Worm (Caenorhabditis elegans) whole organism, L1 larva: ENCODE data around the gene atp-5.

Experiments
- C04F5.9 ChIP-seq: sonication (generic microtip); optimal IDR thresholded peaks from 2 replicates; lab custom pipeline; 2016; ENCODE audit warnings: missing genetic modification characterization, missing compliant biosample characterization
- C16A3.4 ChIP-seq: fragments of 150-350 bp; optimal IDR thresholded peaks from 2 replicates; lab custom pipeline; 2014; ENCODE audit warnings: missing biosample characterization, missing genetic modification characterization
- F16B12.6 ChIP-seq: fragments of 150-350 bp; optimal IDR thresholded peaks from 2 replicates; lab custom pipeline; 2014; ENCODE audit warnings: missing biosample characterization, missing genetic modification characterization
- Y116A8C.19 ChIP-seq: sonication (generic microtip); optimal IDR thresholded peaks from 2 replicates; lab custom pipeline; 2016; ENCODE audit warnings: missing compliant biosample characterization, missing genetic modification characterization, borderline replicate concordance
- ama-1 ChIP-seq: fragments of 150-350 bp; optimal IDR thresholded peaks from 2 replicates; lab custom pipeline; 2014
- blmp-1 ChIP-seq: fragments of 150-350 bp; optimal IDR thresholded peaks from 2 replicates; lab custom pipeline; 2014; ENCODE audit warnings: missing biosample characterization, missing genetic modification characterization
- ceh-63 ChIP-seq: fragments of 200-800 bp; sonication (Bioruptor generic); optimal IDR thresholded peaks from 2 replicates; lab custom pipeline; 2018; ENCODE audit warnings: mild to moderate bottlenecking, missing genetic modification characterization, missing compliant biosample characterization
- ceh-8 ChIP-seq: fragments of 200-800 bp; sonication (Bioruptor generic); optimal IDR thresholded peaks from 2 replicates; lab custom pipeline; 2018; ENCODE audit warnings: mild to moderate bottlenecking, missing genetic modification characterization, moderate library complexity, missing compliant biosample characterization
- ceh-82 ChIP-seq, 3 experiments: fragments of 150-350 bp in 1 of 3; sonication (generic microtip) in 2 of 3; optimal IDR thresholded peaks; 2 replicates each; lab custom pipeline; 2014 to 2017; ENCODE audit warnings: missing biosample characterization in 3 of 3, missing genetic modification characterization in 3 of 3
- ceh-88 ChIP-seq: fragments of 200-800 bp; sonication (Bioruptor generic); IDR thresholded peaks from 2 replicates; pipeline ENCODE4 v1.3.6; 2022; ENCODE audit warnings: missing genetic modification characterization, missing compliant biosample characterization
- ceh-90 ChIP-seq: sonication (generic microtip); optimal IDR thresholded peaks from 2 replicates; lab custom pipeline; 2016; ENCODE audit warnings: missing genetic modification characterization, missing compliant biosample characterization
- ces-1 ChIP-seq: fragments of 150-350 bp; optimal IDR thresholded peaks from 2 replicates; lab custom pipeline; 2014; ENCODE audit warnings: missing biosample characterization, missing genetic modification reagents, missing genetic modification characterization
- dsc-1 ChIP-seq: sonication (generic microtip); optimal IDR thresholded peaks from 2 replicates; lab custom pipeline; 2016; ENCODE audit warnings: mild to moderate bottlenecking, missing genetic modification characterization, missing compliant biosample characterization
- egl-27 ChIP-seq, 2 experiments: fragments of 150-350 bp in 1 of 2; sonication (generic microtip); optimal IDR thresholded peaks; 3 replicates each; lab custom pipeline; 2017 to 2018; ENCODE audit warnings: missing biosample characterization in 2 of 2, missing genetic modification characterization in 2 of 2, missing genetic modification reagents in 2 of 2
- elt-2 ChIP-seq: sonication (generic microtip); optimal IDR thresholded peaks from 2 replicates; lab custom pipeline; 2016; ENCODE audit warnings: missing genetic modification characterization, mild to moderate bottlenecking, inconsistent platforms, missing compliant biosample characterization, missing genetic modification reagents
- elt-3 ChIP-seq, 6 experiments: fragments of 150-350 bp in 1 of 6; sonication (generic microtip); optimal IDR thresholded peaks; 2 replicates each; lab custom pipeline; 2017 to 2018; ENCODE audit warnings: missing biosample characterization in 6 of 6, missing genetic modification characterization in 6 of 6, inconsistent platforms in 1 of 6
- fkh-10 ChIP-seq: sonication (generic microtip); optimal IDR thresholded peaks from 2 replicates; lab custom pipeline; 2017; ENCODE audit warnings: missing biosample characterization, missing genetic modification reagents, missing genetic modification characterization
- fkh-8 ChIP-seq: sonication (generic microtip); optimal IDR thresholded peaks from 2 replicates; lab custom pipeline; 2016; ENCODE audit warnings: mild to moderate bottlenecking, missing genetic modification characterization, missing compliant biosample characterization
- grh-1 ChIP-seq: fragments of 200-800 bp; sonication (Bioruptor generic); IDR thresholded peaks from 2 replicates; pipeline ENCODE4 v1.3.6; 2022; ENCODE audit warnings: missing genetic modification reagents, missing genetic modification characterization, missing compliant biosample characterization
- hpl-2 ChIP-seq: fragments of 150-350 bp; optimal IDR thresholded peaks from 2 replicates; lab custom pipeline; 2014; ENCODE audit warnings: missing biosample characterization, missing genetic modification reagents, missing genetic modification characterization
- irx-1 ChIP-seq: sonication (generic microtip); optimal IDR thresholded peaks from 2 replicates; lab custom pipeline; 2016; ENCODE audit warnings: missing genetic modification characterization, missing compliant biosample characterization
- isw-1 ChIP-seq: fragments of 200-800 bp; sonication (Bioruptor generic); IDR thresholded peaks from 2 replicates; pipeline ENCODE4 v1.3.6; 2022; ENCODE audit warnings: missing genetic modification characterization, missing compliant biosample characterization
- lin-14 ChIP-seq: fragments of 200-800 bp; sonication (Bioruptor generic); optimal IDR thresholded peaks from 2 replicates; lab custom pipeline; 2018; ENCODE audit warnings: mild to moderate bottlenecking, missing genetic modification characterization, moderate library complexity, missing compliant biosample characterization
- lin-35 ChIP-seq, 2 experiments: fragments of 150-350 bp; optimal IDR thresholded peaks; 2 replicates each; lab custom pipeline; 2014; ENCODE audit warnings: missing biosample characterization in 2 of 2, missing genetic modification characterization in 2 of 2, missing genetic modification reagents in 2 of 2
- lin-39 ChIP-seq: fragments of 150-350 bp; optimal IDR thresholded peaks from 2 replicates; lab custom pipeline; 2014; ENCODE audit warnings: missing biosample characterization, missing genetic modification reagents, missing genetic modification characterization
- lir-3 ChIP-seq: sonication (generic microtip); optimal IDR thresholded peaks from 2 replicates; lab custom pipeline; 2016; ENCODE audit warnings: mild to moderate bottlenecking, missing genetic modification characterization, moderate library complexity, missing compliant biosample characterization; ENCODE audit not compliant: poor library complexity
- lsy-2 ChIP-seq, 2 experiments: fragments of 150-350 bp; optimal IDR thresholded peaks; 2 replicates each; lab custom pipeline; 2014; ENCODE audit warnings: missing biosample characterization in 2 of 2, missing genetic modification characterization in 2 of 2
- mab-9 ChIP-seq: fragments of 200-800 bp; sonication (Bioruptor generic); IDR thresholded peaks from 2 replicates; pipeline ENCODE4 v1.3.6; 2022; ENCODE audit warnings: missing genetic modification reagents, missing genetic modification characterization, missing compliant biosample characterization
- mef-2 ChIP-seq: fragments of 150-350 bp; optimal IDR thresholded peaks from 2 replicates; lab custom pipeline; 2014; ENCODE audit warnings: missing biosample characterization, missing genetic modification characterization
- mep-1 ChIP-seq: fragments of 150-350 bp; optimal IDR thresholded peaks from 2 replicates; lab custom pipeline; 2014; ENCODE audit warnings: missing biosample characterization, missing genetic modification characterization
- nhr-20 ChIP-seq: sonication (generic microtip); optimal IDR thresholded peaks from 2 replicates; lab custom pipeline; 2016; ENCODE audit warnings: mild to moderate bottlenecking, missing genetic modification characterization, missing compliant biosample characterization
- nhr-47 ChIP-seq: sonication (generic microtip); optimal IDR thresholded peaks from 2 replicates; lab custom pipeline; 2016; ENCODE audit warnings: mild to moderate bottlenecking, missing genetic modification characterization, moderate library complexity, missing compliant biosample characterization
- nhr-71 ChIP-seq: sonication (generic microtip); optimal IDR thresholded peaks from 2 replicates; lab custom pipeline; 2016; ENCODE audit warnings: mild to moderate bottlenecking, missing genetic modification characterization, moderate library complexity, missing compliant biosample characterization
- nhr-76 ChIP-seq: sonication (generic microtip); optimal IDR thresholded peaks from 2 replicates; lab custom pipeline; 2017; ENCODE audit warnings: missing biosample characterization, missing genetic modification characterization
- nhr-84 ChIP-seq: sonication (generic microtip); optimal IDR thresholded peaks from 2 replicates; lab custom pipeline; 2017; ENCODE audit warnings: missing biosample characterization, missing genetic modification characterization
- nhr-85 ChIP-seq: sonication (generic microtip); peaks from one replicate; lab custom pipeline; 2016; ENCODE audit warnings: missing genetic modification characterization, inconsistent platforms, missing compliant biosample characterization
- nhr-90 ChIP-seq: sonication (generic microtip); optimal IDR thresholded peaks from 2 replicates; lab custom pipeline; 2016; ENCODE audit warnings: mild to moderate bottlenecking, missing genetic modification characterization, missing compliant biosample characterization; ENCODE audit not compliant: poor library complexity
- pqm-1 ChIP-seq: sonication (generic microtip); optimal IDR thresholded peaks from 3 replicates; lab custom pipeline; 2017; ENCODE audit warnings: missing biosample characterization, missing genetic modification characterization
- rnt-1 ChIP-seq: sonication (generic microtip); optimal IDR thresholded peaks from 2 replicates; lab custom pipeline; 2016; ENCODE audit warnings: mild to moderate bottlenecking, missing genetic modification characterization, moderate library complexity, missing compliant biosample characterization
- skn-1 ChIP-seq: fragments of 150-350 bp; optimal IDR thresholded peaks from 2 replicates; lab custom pipeline; 2014; ENCODE audit warnings: missing biosample characterization, missing genetic modification characterization
- snpc-4 ChIP-seq: fragments of 150-350 bp; optimal IDR thresholded peaks from 2 replicates; lab custom pipeline; 2014; ENCODE audit warnings: missing biosample characterization, missing genetic modification characterization
- snu-23 ChIP-seq: sonication (generic microtip); optimal IDR thresholded peaks from 2 replicates; lab custom pipeline; 2016; ENCODE audit warnings: missing genetic modification characterization, missing compliant biosample characterization
- sptf-1 ChIP-seq: fragments of 150-350 bp; optimal IDR thresholded peaks from 2 replicates; lab custom pipeline; 2014; ENCODE audit warnings: missing biosample characterization, missing genetic modification characterization
- sup-37 ChIP-seq: fragments of 200-800 bp; sonication (Bioruptor generic); optimal IDR thresholded peaks from 2 replicates; lab custom pipeline; 2018; ENCODE audit warnings: mild to moderate bottlenecking, missing genetic modification characterization, missing compliant biosample characterization
- tlp-1 ChIP-seq: fragments of 150-350 bp; optimal IDR thresholded peaks from 2 replicates; lab custom pipeline; 2014; ENCODE audit warnings: missing biosample characterization, missing genetic modification characterization
- unc-130 ChIP-seq: fragments of 150-350 bp; optimal IDR thresholded peaks from 2 replicates; lab custom pipeline; 2017; ENCODE audit warnings: missing biosample characterization, missing genetic modification characterization, inconsistent platforms
- unc-62 ChIP-seq: fragments of 150-350 bp; optimal IDR thresholded peaks from 2 replicates; lab custom pipeline; 2014; ENCODE audit warnings: missing biosample characterization, missing genetic modification reagents, missing genetic modification characterization
- unc-98 ChIP-seq: fragments of 200-800 bp; sonication (Bioruptor generic); IDR thresholded peaks from 2 replicates; pipeline ENCODE4 v1.3.6; 2022; ENCODE audit warnings: missing genetic modification characterization, missing compliant biosample characterization
- vab-15 ChIP-seq: sonication (generic microtip); optimal IDR thresholded peaks from 2 replicates; lab custom pipeline; 2017; ENCODE audit warnings: missing genotype, mild to moderate bottlenecking, missing genetic modification characterization, missing compliant biosample characterization
- zag-1 ChIP-seq: fragments of 150-350 bp; optimal IDR thresholded peaks from 2 replicates; lab custom pipeline; 2014; ENCODE audit warnings: missing biosample characterization, missing genetic modification characterization
- zip-4 ChIP-seq: fragments of 200-800 bp; sonication (Bioruptor generic); optimal IDR thresholded peaks from 2 replicates; lab custom pipeline; 2018; ENCODE audit warnings: mild to moderate bottlenecking, missing genetic modification characterization, moderate library complexity, missing compliant biosample characterization
- ztf-11 ChIP-seq, 2 experiments: sonication (generic microtip); optimal IDR thresholded peaks; 2 replicates each; lab custom pipeline; 2016 to 2017; ENCODE audit warnings: missing genetic modification characterization in 2 of 2, missing biosample characterization in 1 of 2, missing compliant biosample characterization in 1 of 2

atp-5 gene

DNA sequence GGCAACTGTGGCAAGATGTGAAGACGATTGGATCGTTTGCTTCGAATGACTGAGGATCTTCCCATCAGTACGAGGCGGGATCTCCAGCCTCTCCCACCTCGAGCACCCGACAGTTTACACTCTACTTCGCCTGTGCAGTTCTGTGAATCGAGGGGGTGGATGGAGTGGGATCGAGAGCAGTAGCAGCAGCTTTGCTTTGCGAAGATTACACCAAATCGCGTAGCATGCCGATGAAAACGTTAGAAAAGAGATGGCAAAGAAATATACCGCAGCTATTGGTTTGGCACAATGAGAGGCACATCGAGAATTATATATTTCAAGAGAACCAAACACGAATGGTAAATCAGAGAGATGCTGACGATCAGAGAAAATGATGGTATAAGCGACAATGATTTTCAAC is 49.2 kb downstream of the atp-5 start, which contains the start of gene act-3 (continued):
- TF ChIP-seq ceh-88 (GFP tag; lab: Robert Waterston, UW): no peak
- no peak for TF ChIP-seq mab-9
- TF ChIP-seq ztf-11 (tag; optimal IDR thresholded peaks at IDR 0.05; lab: Kevin White, UChicago): no peak
- no peak for TF ChIP-seq elt-2
- no peak for TF ChIP-seq C16A3.4 (tag; lab: Kevin White, UChicago)
- TF ChIP-seq elt-3 (tag; optimal IDR thresholded peaks at IDR 0.05; lab: Kevin White, UChicago): no peak
- TF ChIP-seq ceh-90: no peak
- TF ChIP-seq lir-3 (tag; lab: Kevin White, UChicago): no peak
- TF ChIP-seq nhr-20: peak; percentile 35
- TF ChIP-seq ceh-82 (tag; optimal IDR thresholded peaks at IDR 0.05; lab: Kevin White, UChicago): peak in 1 of 3 experiments; percentile 1
- no peak for TF ChIP-seq pqm-1 (tag; lab: Kevin White, UChicago)
- TF ChIP-seq ama-1 (lab: Kevin White, UChicago): no peak
- TF ChIP-seq hpl-2 (GFP tag; lab: Kevin White, UChicago): no peak
- TF ChIP-seq nhr-71 (tag; lab: Kevin White, UChicago): peak; percentile 76
- TF ChIP-seq nhr-85 (tag; lab: Kevin White, UChicago): peak; percentile 36
- TF ChIP-seq unc-98 (GFP tag; lab: Robert Waterston, UW): no peak
- no peak for TF ChIP-seq egl-27 (tag; optimal IDR thresholded peaks at IDR 0.05; lab: Kevin White, UChicago)
- TF ChIP-seq lsy-2 (tag; optimal IDR thresholded peaks at IDR 0.05; lab: Kevin White, UChicago): peak in 1 of 2 experiments; percentile 12
- no peak for TF ChIP-seq unc-62
- no peak for TF ChIP-seq isw-1
- TF ChIP-seq rnt-1 (tag; lab: Kevin White, UChicago): peak; percentile 74
- TF ChIP-seq vab-15 (tag; lab: Kevin White, UChicago): no peak
- no peak for TF ChIP-seq ceh-63 (GFP tag; lab: Kevin White, UChicago)
- TF ChIP-seq blmp-1 (tag; lab: Kevin White, UChicago): no peak
- TF ChIP-seq snpc-4 (tag; lab: Kevin White, UChicago): no peak
- TF ChIP-seq unc-130 (tag; lab: Kevin White, UChicago): no peak
- TF ChIP-seq lin-35 (GFP tag; optimal IDR thresholded peaks at IDR 0.05; lab: Kevin White, UChicago): peak in 1 of 2 experiments; percentile 1
- peak; percentile 36 for TF ChIP-seq snu-23
- no peak for TF ChIP-seq grh-1 (GFP tag; lab: Robert Waterston, UW)
- no peak for TF ChIP-seq tlp-1 (tag; lab: Kevin White, UChicago)
- TF ChIP-seq nhr-90 (tag; lab: Kevin White, UChicago): no peak
- no peak for TF ChIP-seq Y116A8C.19 (tag; lab: Kevin White, UChicago)
- no peak for TF ChIP-seq lin-39
- no peak for TF ChIP-seq F16B12.6 (tag; lab: Kevin White, UChicago)
- TF ChIP-seq nhr-76 (tag; lab: Kevin White, UChicago): no peak
- TF ChIP-seq nhr-47 (tag; lab: Kevin White, UChicago): no peak
- TF ChIP-seq dsc-1 (tag; lab: Kevin White, UChicago): peak; percentile 55
- TF ChIP-seq ceh-8 (GFP tag; lab: Kevin White, UChicago): no peak
- TF ChIP-seq sptf-1 (tag; lab: Kevin White, UChicago): no peak

DNA sequence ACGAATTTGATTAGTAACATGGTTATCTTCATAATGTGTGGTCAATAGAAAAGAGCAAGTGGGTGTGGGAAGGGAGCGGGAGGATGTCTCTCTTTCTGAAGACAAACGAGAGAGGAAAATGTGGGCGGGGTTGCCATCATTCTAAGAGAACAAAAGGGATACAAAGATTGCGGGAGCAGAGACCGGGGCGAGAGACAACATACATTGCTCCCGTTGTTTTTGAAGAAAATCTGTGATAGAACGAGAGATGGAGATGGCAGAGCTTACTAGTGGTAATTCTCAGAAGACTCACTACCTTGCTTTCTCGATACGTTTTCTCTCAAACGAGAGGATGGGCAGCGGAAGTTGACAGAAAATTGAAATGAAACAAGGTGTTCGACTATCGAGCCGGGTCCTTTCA is 50.3 kb downstream of the atp-5 start:
- TF ChIP-seq nhr-84 (tag; lab: Kevin White, UChicago): no peak
- TF ChIP-seq ces-1 (GFP tag; lab: Kevin White, UChicago): no peak
- no peak for TF ChIP-seq mab-9
- TF ChIP-seq lin-14 (GFP tag; lab: Kevin White, UChicago): peak; percentile 72
- no peak for TF ChIP-seq egl-27 (tag; optimal IDR thresholded peaks at IDR 0.05; lab: Kevin White, UChicago)
- TF ChIP-seq fkh-10 (GFP tag; lab: Kevin White, UChicago): no peak
- no peak for TF ChIP-seq lin-35 (GFP tag; optimal IDR thresholded peaks at IDR 0.05; lab: Kevin White, UChicago)
- TF ChIP-seq unc-62: no peak
- no peak for TF ChIP-seq grh-1 (GFP tag; lab: Robert Waterston, UW)
- TF ChIP-seq sup-37 (GFP tag; lab: Kevin White, UChicago): no peak
- TF ChIP-seq zip-4 (GFP tag; lab: Kevin White, UChicago): no peak
- no peak for TF ChIP-seq irx-1
- no peak for TF ChIP-seq isw-1
- TF ChIP-seq vab-15 (tag; lab: Kevin White, UChicago): no peak
- no peak for TF ChIP-seq ceh-8 (GFP tag; lab: Kevin White, UChicago)
- TF ChIP-seq fkh-8 (tag; lab: Kevin White, UChicago): no peak
- TF ChIP-seq mef-2 (tag; lab: Kevin White, UChicago): no peak
- no peak for TF ChIP-seq C16A3.4 (tag; lab: Kevin White, UChicago)
- no peak for TF ChIP-seq zag-1 (tag; lab: Kevin White, UChicago)
- TF ChIP-seq unc-98 (GFP tag; lab: Robert Waterston, UW): no peak
- TF ChIP-seq ceh-82 (tag; optimal IDR thresholded peaks at IDR 0.05; lab: Kevin White, UChicago): no peak
- TF ChIP-seq mep-1: no peak
- no peak for TF ChIP-seq skn-1 (tag; lab: Kevin White, UChicago)
- TF ChIP-seq Y116A8C.19 (tag; lab: Kevin White, UChicago): no peak
- no peak for TF ChIP-seq C04F5.9 (tag; lab: Kevin White, UChicago)
